Fruit fly (Drosophila melanogaster) whole organism, embryonic: ENCODE measurements around the gene drpr.

ENCODE experiments used
- Adf1 ChIP-seq: fragments of 200-800 bp; sonication (Bioruptor generic); IDR thresholded peaks from 2 replicates; pipeline ENCODE4 v1.3.6; 2022; ENCODE audit warnings: missing biosample characterization, missing genetic modification characterization
- Aef1 ChIP-seq: fragments of 200-800 bp; sonication (Bioruptor generic); IDR thresholded peaks from 3 replicates; pipeline ENCODE4 v1.3.6; 2022; ENCODE audit warnings: missing biosample characterization, missing genetic modification characterization
- BEAF-32 ChIP-seq: fragments of 200-800 bp; sonication (Bioruptor generic); optimal IDR thresholded peaks from 3 replicates; lab custom pipeline; 2017; ENCODE audit warnings: missing biosample characterization, missing genetic modification characterization, mild to moderate bottlenecking, moderate library complexity, missing genetic modification reagents
- CG11093 ChIP-seq: fragments of 200-800 bp; sonication (Bioruptor generic); IDR thresholded peaks from 3 replicates; pipeline ENCODE4 v1.3.6; 2022; ENCODE audit warnings: missing biosample characterization, missing genetic modification characterization
- CG12659 ChIP-seq: fragments of 200-800 bp; sonication (Bioruptor generic); optimal IDR thresholded peaks from 3 replicates; lab custom pipeline; 2017; ENCODE audit warnings: mild to moderate bottlenecking, missing biosample characterization, missing genetic modification reagents, missing genetic modification characterization
- CG14710 ChIP-seq: fragments of 200-800 bp; sonication (Bioruptor generic); optimal IDR thresholded peaks from 3 replicates; lab custom pipeline; 2019; ENCODE audit warnings: missing biosample characterization, mild to moderate bottlenecking, missing genetic modification characterization, moderate library complexity
- CG16813 ChIP-seq: fragments of 200-800 bp; sonication (Bioruptor generic); IDR thresholded peaks from 3 replicates; pipeline ENCODE4 v1.3.6; 2022; ENCODE audit warnings: missing biosample characterization, missing genetic modification characterization; ENCODE audit not compliant: partially characterized antibody
- CG17359 ChIP-seq: fragments of 200-800 bp; sonication (Bioruptor generic); optimal IDR thresholded peaks from 3 replicates; lab custom pipeline; 2018; ENCODE audit warnings: missing biosample characterization, mild to moderate bottlenecking, missing genetic modification characterization, moderate library complexity
- CG1832 ChIP-seq: fragments of 200-800 bp; sonication (Bioruptor generic); optimal IDR thresholded peaks from 2 replicates; lab custom pipeline; 2017; ENCODE audit warnings: missing biosample characterization, mild to moderate bottlenecking, missing genetic modification characterization, inconsistent platforms
- CG34224 ChIP-seq: fragments of 200-800 bp; sonication (Bioruptor generic); IDR thresholded peaks from 3 replicates; pipeline ENCODE4 v1.3.6; 2022; ENCODE audit warnings: missing biosample characterization, missing genetic modification characterization; ENCODE audit not compliant: partially characterized antibody
- CG4707 ChIP-seq: fragments of 200-800 bp; sonication (Bioruptor generic); optimal IDR thresholded peaks from 2 replicates; lab custom pipeline; 2018; ENCODE audit warnings: missing biosample characterization, mild to moderate bottlenecking, missing genetic modification characterization, moderate library complexity
- CG7271 ChIP-seq: fragments of 200-800 bp; sonication (Bioruptor generic); optimal IDR thresholded peaks from 2 replicates; lab custom pipeline; 2018; ENCODE audit warnings: missing biosample characterization, mild to moderate bottlenecking, missing genetic modification characterization, moderate library complexity
- CG7928 ChIP-seq: fragments of 200-800 bp; sonication (Bioruptor generic); optimal IDR thresholded peaks from 2 replicates; lab custom pipeline; 2017; ENCODE audit warnings: missing biosample characterization, mild to moderate bottlenecking, missing genetic modification characterization
- D ChIP-seq, 2 experiments: fragments of 200-800 bp in 1 of 2; fragments of >200 bp in 1 of 2; sonication (Bioruptor generic) in 1 of 2; optimal IDR thresholded peaks; 2 replicates in 1 of 2; 3 replicates in 1 of 2; lab custom pipeline; 2017; ENCODE audit warnings: mild to moderate bottlenecking in 1 of 2, missing biosample characterization in 1 of 2, missing genetic modification characterization in 1 of 2, missing genetic modification reagents in 1 of 2
- Dll ChIP-seq: fragments of 200-800 bp; sonication (Bioruptor generic); IDR thresholded peaks from 4 replicates; pipeline ENCODE4 v1.3.6; 2022; ENCODE audit warnings: missing biosample characterization, missing genetic modification characterization; ENCODE audit not compliant: partially characterized antibody
- Doc3 ChIP-seq: fragments of 200-800 bp; sonication (Bioruptor generic); IDR thresholded peaks from 3 replicates; pipeline ENCODE4 v1.3.6; 2022; ENCODE audit warnings: missing biosample characterization, missing genetic modification characterization; ENCODE audit not compliant: partially characterized antibody
- E2f2 ChIP-seq: fragments of 200-800 bp; sonication (Bioruptor generic); IDR thresholded peaks from 2 replicates; pipeline ENCODE4 v1.3.6; 2022; ENCODE audit warnings: missing biosample characterization, missing genetic modification characterization
- Fer1 ChIP-seq: fragments of 200-800 bp; sonication (Bioruptor generic); optimal IDR thresholded peaks from 2 replicates; lab custom pipeline; 2017; ENCODE audit warnings: missing biosample characterization, mild to moderate bottlenecking, missing genetic modification characterization
- Gsc ChIP-seq: fragments of 200-800 bp; sonication (Bioruptor generic); IDR thresholded peaks from 2 replicates; pipeline ENCODE4 v1.3.6; 2022; ENCODE audit warnings: missing biosample characterization, missing genetic modification characterization
- Hr3 ChIP-seq: fragments of 200-800 bp; sonication (Bioruptor generic); optimal IDR thresholded peaks from 3 replicates; lab custom pipeline; 2016; ENCODE audit warnings: missing biosample characterization, missing genetic modification characterization
- Lpt ChIP-seq: fragments of >200 bp; optimal IDR thresholded peaks from 2 replicates; lab custom pipeline; 2018; ENCODE audit warnings: missing biosample characterization, missing genetic modification characterization
- MBD-R2 ChIP-seq: fragments of 200-800 bp; sonication (Bioruptor generic); IDR thresholded peaks from 2 replicates; pipeline ENCODE4 v1.3.6; 2022; ENCODE audit warnings: missing biosample characterization, missing genetic modification characterization
- MTF-1 ChIP-seq: fragments of 200-800 bp; sonication (Bioruptor generic); optimal IDR thresholded peaks from 2 replicates; lab custom pipeline; 2018; ENCODE audit warnings: missing biosample characterization, mild to moderate bottlenecking, missing genetic modification characterization, borderline replicate concordance
- NK7.1 ChIP-seq: fragments of 200-800 bp; sonication (Bioruptor generic); optimal IDR thresholded peaks from 3 replicates; lab custom pipeline; 2016; ENCODE audit warnings: missing biosample characterization, missing genetic modification characterization
- Pdp1 ChIP-seq, 2 experiments: fragments of 200-800 bp; sonication (Bioruptor generic); optimal IDR thresholded peaks; 3 replicates each; lab custom pipeline; 2016; ENCODE audit warnings: missing biosample characterization in 2 of 2, missing genetic modification characterization in 2 of 2, mild to moderate bottlenecking in 1 of 2, moderate library complexity in 1 of 2
- Sox100B ChIP-seq: fragments of 200-800 bp; sonication (Bioruptor generic); optimal IDR thresholded peaks from 3 replicates; lab custom pipeline; 2018; ENCODE audit warnings: missing biosample characterization, mild to moderate bottlenecking, missing genetic modification characterization
- Tbp ChIP-seq: fragments of >200 bp; optimal IDR thresholded peaks from 2 replicates; lab custom pipeline; 2018; ENCODE audit warnings: missing biosample characterization, missing genetic modification characterization
- Trl ChIP-seq, 3 experiments: fragments of >200 bp in 2 of 3; fragments of 200-800 bp in 1 of 3; sonication (Bioruptor generic) in 1 of 3; optimal IDR thresholded peaks; 2 replicates in 1 of 3; 3 replicates in 2 of 3; lab custom pipeline; 2016 to 2017; ENCODE audit warnings: missing biosample characterization in 1 of 3, missing genetic modification characterization in 1 of 3
- chif ChIP-seq, 2 experiments: fragments of 200-800 bp; sonication (Bioruptor generic); optimal IDR thresholded peaks; 3 replicates each; lab custom pipeline; 2016; ENCODE audit warnings: missing biosample characterization in 2 of 2, missing genetic modification characterization in 2 of 2
- croc ChIP-seq: fragments of 200-800 bp; sonication (Bioruptor generic); conservative IDR thresholded peaks from 3 replicates; pipeline ENCODE4 v1.3.6; 2022; ENCODE audit warnings: missing biosample characterization, missing genetic modification characterization
- crp ChIP-seq, 2 experiments: fragments of 200-800 bp; sonication (Bioruptor generic); optimal IDR thresholded peaks; 2 replicates in 1 of 2; 3 replicates in 1 of 2; lab custom pipeline; 2017; ENCODE audit warnings: missing biosample characterization in 2 of 2, missing genetic modification characterization in 2 of 2, mild to moderate bottlenecking in 1 of 2, moderate library complexity in 1 of 2
- dati ChIP-seq: fragments of 200-800 bp; sonication (Bioruptor generic); IDR thresholded peaks from 2 replicates; pipeline ENCODE4 v1.3.6; 2022; ENCODE audit warnings: missing biosample characterization, missing genetic modification characterization
- esg ChIP-seq: fragments of 200-800 bp; sonication (Bioruptor generic); conservative IDR thresholded peaks from 2 replicates; pipeline ENCODE4 v1.3.6; 2022; ENCODE audit warnings: missing biosample characterization, missing genetic modification characterization
- eve ChIP-seq, 2 experiments: fragments of >200 bp; optimal IDR thresholded peaks; 2 replicates each; lab custom pipeline; 2017; ENCODE audit warnings: missing biosample characterization in 2 of 2, missing genetic modification characterization in 2 of 2
- exex ChIP-seq: fragments of 200-800 bp; sonication (Bioruptor generic); optimal IDR thresholded peaks from 4 replicates; lab custom pipeline; 2018; ENCODE audit warnings: missing biosample characterization, mild to moderate bottlenecking, missing genetic modification characterization, moderate library complexity
- fd102C ChIP-seq: fragments of 200-800 bp; sonication (Bioruptor generic); optimal IDR thresholded peaks from 2 replicates; lab custom pipeline; 2018; ENCODE audit warnings: missing biosample characterization, mild to moderate bottlenecking, missing genetic modification characterization, moderate library complexity
- ftz-f1 ChIP-seq: fragments of 200-800 bp; sonication (Bioruptor generic); optimal IDR thresholded peaks from 2 replicates; lab custom pipeline; 2016; ENCODE audit warnings: missing biosample characterization, missing genetic modification characterization
- gcm2 ChIP-seq: fragments of 200-800 bp; sonication (Bioruptor generic); optimal IDR thresholded peaks from 2 replicates; lab custom pipeline; 2016; ENCODE audit warnings: missing biosample characterization, missing genetic modification characterization
- grau ChIP-seq: fragments of 200-800 bp; optimal IDR thresholded peaks from 3 replicates; lab custom pipeline; 2019; ENCODE audit warnings: missing biosample characterization, mild to moderate bottlenecking, missing genetic modification characterization, moderate library complexity
- kah ChIP-seq: fragments of 200-800 bp; sonication (Bioruptor generic); optimal IDR thresholded peaks from 2 replicates; lab custom pipeline; 2018; ENCODE audit warnings: missing biosample characterization, mild to moderate bottlenecking, missing genetic modification characterization
- kni ChIP-seq: fragments of 200-800 bp; sonication (Bioruptor generic); optimal IDR thresholded peaks from 3 replicates; lab custom pipeline; 2017; ENCODE audit warnings: mild to moderate bottlenecking, missing biosample characterization, missing genetic modification reagents, missing genetic modification characterization
- lola ChIP-seq, 3 experiments: fragments of >200 bp in 2 of 3; fragments of 200-800 bp in 1 of 3; sonication (Bioruptor generic) in 1 of 3; optimal IDR thresholded peaks; 2 replicates each; lab custom pipeline; 2017 to 2019; ENCODE audit warnings: missing biosample characterization in 3 of 3, missing genetic modification characterization in 3 of 3, mild to moderate bottlenecking in 1 of 3, moderate library complexity in 1 of 3
- scrt ChIP-seq: fragments of 200-800 bp; sonication (Bioruptor generic); optimal IDR thresholded peaks from 2 replicates; lab custom pipeline; 2018; ENCODE audit warnings: missing biosample characterization, mild to moderate bottlenecking, missing genetic modification characterization, moderate library complexity
- tap ChIP-seq: fragments of 200-800 bp; optimal IDR thresholded peaks from 3 replicates; lab custom pipeline; 2019; ENCODE audit warnings: missing biosample characterization, mild to moderate bottlenecking, missing genetic modification characterization, moderate library complexity
- tgo ChIP-seq: fragments of 200-800 bp; sonication (Bioruptor generic); IDR thresholded peaks from 3 replicates; pipeline ENCODE4 v1.3.6; 2022; ENCODE audit warnings: missing biosample characterization, missing genetic modification characterization
- ttk ChIP-seq: fragments of 200-800 bp; sonication (Bioruptor generic); IDR thresholded peaks from 2 replicates; pipeline ENCODE4 v2.1.2; 2022; ENCODE audit warnings: missing biosample characterization, missing genetic modification characterization
- vnd ChIP-seq: fragments of 200-800 bp; sonication (Bioruptor generic); IDR thresholded peaks from 3 replicates; pipeline ENCODE4 v1.3.6; 2022; ENCODE audit warnings: missing biosample characterization, missing genetic modification characterization; ENCODE audit not compliant: partially characterized antibody
- zf30C ChIP-seq: fragments of 200-800 bp; sonication (Bioruptor generic); optimal IDR thresholded peaks from 3 replicates; lab custom pipeline; 2018; ENCODE audit warnings: missing biosample characterization, mild to moderate bottlenecking, missing genetic modification characterization

Gene drpr

DNA sequence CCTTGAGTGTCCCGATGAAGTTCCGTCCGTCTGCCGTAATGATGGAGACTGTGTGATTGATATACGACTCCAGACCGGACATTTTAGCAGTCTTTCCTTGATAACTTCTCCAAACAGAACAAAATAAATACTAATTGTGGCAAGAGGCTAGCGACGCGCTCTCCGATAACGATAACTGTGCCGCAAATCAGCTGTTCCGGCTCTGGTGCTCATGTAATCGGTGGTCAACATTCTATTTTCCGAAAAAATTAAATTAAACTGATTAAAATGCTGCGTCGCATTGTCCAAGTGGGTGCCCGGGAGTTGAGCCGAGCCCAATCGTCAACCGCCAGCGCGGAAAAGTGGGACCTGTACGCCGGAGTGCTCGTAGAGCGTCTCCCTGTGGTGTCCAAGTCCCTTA, 46.3 kb upstream of the drpr start, which contains the start of the genes CG2021 and mRpL46 (continued):
- TF ChIP-seq crp (GFP tag; optimal IDR thresholded peaks at IDR 0.05; lab: Kevin White, UChicago) (peak in 1 of 2 experiments; percentile 86), E2f2 (GFP tag; lab: Robert Waterston, UW) (peak; percentile 29; the same call in 1 of the 2 replicates), vnd (0 out of 3 replicates have a peak, but pooled peaks have one; percentile 35), ttk (GFP tag; lab: Robert Waterston, UW) (no peak), CG1832 (GFP tag; lab: Kevin White, UChicago) (no peak), Hr3 (GFP tag; lab: Kevin White, UChicago) (no peak), Adf1 (no peak), BEAF-32 (GFP tag; lab: Kevin White, UChicago) (peak; percentile 8), MBD-R2 (GFP tag; lab: Robert Waterston, UW) (peak; percentile 86), CG12659 (no peak), Trl (optimal IDR thresholded peaks at IDR 0.05; lab: Kevin White, UChicago) (no peak), Trl (GFP tag; optimal IDR thresholded peaks at IDR 0.05; lab: Kevin White, UChicago) (no peak), Lpt (no peak), CG14710 (no peak), tap (tag; lab: Kevin White, UChicago) (no peak), dati (GFP tag; lab: Robert Waterston, UW) (no peak), CG7271 (tag; lab: Kevin White, UChicago) (no peak), CG34224 (GFP tag; lab: Robert Waterston, UW) (peak; percentile 38; the same call in 2 of the 3 replicates), exex (tag; lab: Kevin White, UChicago) (no peak), CG17359 (tag; lab: Kevin White, UChicago) (no peak), gcm2 (no peak), NK7.1 (GFP tag; lab: Kevin White, UChicago) (no peak), kni (GFP tag; lab: Kevin White, UChicago) (no peak), zf30C (GFP tag; lab: Kevin White, UChicago) (no peak), kah (GFP tag; lab: Kevin White, UChicago) (no peak), scrt (GFP tag; lab: Kevin White, UChicago) (no peak), Dll (GFP tag; lab: Robert Waterston, UW) (peak; percentile 63; the same call in 2 of the 4 replicates), CG7928 (GFP tag; lab: Kevin White, UChicago) (no peak), CG11093 (GFP tag; lab: Robert Waterston, UW) (no peak), ftz-f1 (no peak), Tbp (GFP tag; lab: Kevin White, UChicago) (no peak), eve (GFP tag; optimal IDR thresholded peaks at IDR 0.05; lab: Kevin White, UChicago) (no peak), Fer1 (GFP tag; lab: Kevin White, UChicago) (no peak), Pdp1 (GFP tag; optimal IDR thresholded peaks at IDR 0.05; lab: Kevin White, UChicago) (peak in 1 of 2 experiments; percentile 76), chif (GFP tag; optimal IDR thresholded peaks at IDR 0.05; lab: Kevin White, UChicago) (no peak), croc (no peak), esg (GFP tag; lab: Robert Waterston, UW) (no peak), lola (GFP tag; optimal IDR thresholded peaks at IDR 0.05; lab: Kevin White, UChicago) (no peak), CG4707 (GFP tag; lab: Kevin White, UChicago) (no peak), Sox100B (no peak), MTF-1 (GFP tag; lab: Kevin White, UChicago) (no peak), Aef1 (no peak), D (optimal IDR thresholded peaks at IDR 0.05; lab: Kevin White, UChicago) (no peak), D (GFP tag; optimal IDR thresholded peaks at IDR 0.05; lab: Kevin White, UChicago) (no peak), CG16813 (0 out of 3 replicates have a peak, but pooled peaks have one; percentile 14), Doc3 (GFP tag; lab: Robert Waterston, UW) (peak; percentile 43; the same call in 2 of the 3 replicates), fd102C (GFP tag; lab: Kevin White, UChicago) (no peak), grau (tag; lab: Kevin White, UChicago) (no peak), Gsc (GFP tag; lab: Robert Waterston, UW) (no peak), tgo (GFP tag; lab: Robert Waterston, UW) (no peak)
